Comparison of ENCODE assay signal across 3 fruit fly cellular contexts in genomic region chr2L:12093652-12094051, dm6.
TF ChIP-seq lines count a peak whose summit lies in the region.

No protein-coding gene starts in this region.

- peak; percentile 21 for TF ChIP-seq CTCF in whole organism, embryonic (GFP tag; optimal IDR thresholded peaks at IDR 0.05; lab: Kevin White, UChicago)

TF ChIP-seq in whole organism, adult, 20 proteins besides CTCF, POLR2A, EP300 and RAD21:
- no peak for TF ChIP-seq tj (GFP tag; optimal IDR thresholded peaks at IDR 0.05; lab: Kevin White, UChicago)
- TF ChIP-seq CG5204 (GFP tag; optimal IDR thresholded peaks at IDR 0.05; lab: Kevin White, UChicago) = no peak
- TF ChIP-seq Clk (GFP tag; optimal IDR thresholded peaks at IDR 0.05; lab: Kevin White, UChicago) = no peak
- TF ChIP-seq cnc (optimal IDR thresholded peaks at IDR 0.05; lab: Kevin White, UChicago) = no peak
- peak; percentile 44 for TF ChIP-seq bab1 (GFP tag; optimal IDR thresholded peaks at IDR 0.05; lab: Kevin White, UChicago)
- TF ChIP-seq pad (GFP tag; optimal IDR thresholded peaks at IDR 0.05; lab: Kevin White, UChicago) = no peak
- no peak for TF ChIP-seq CG7101 (tag; optimal IDR thresholded peaks at IDR 0.05; lab: Kevin White, UChicago)
- no peak for TF ChIP-seq kay (GFP tag; lab: Kevin White, UChicago; ENCODE audit: borderline replicate concordance)
- no peak for TF ChIP-seq CG33017 (tag; optimal IDR thresholded peaks at IDR 0.05; lab: Kevin White, UChicago)
- no peak for TF ChIP-seq CG12768 (GFP tag; optimal IDR thresholded peaks at IDR 0.05; lab: Kevin White, UChicago)
- TF ChIP-seq CG11617 (GFP tag; optimal IDR thresholded peaks at IDR 0.05; lab: Kevin White, UChicago) = no peak
- TF ChIP-seq Mnt (GFP tag; optimal IDR thresholded peaks at IDR 0.05; lab: Kevin White, UChicago) = peak; percentile 33

TF ChIP-seq in whole organism, embryonic, 481 proteins besides CTCF, POLR2A, EP300 and RAD21 (continues in another document):
- TF ChIP-seq knrl (GFP tag; IDR thresholded peaks at IDR 0.05; lab: Robert Waterston, UW; ENCODE audit: partially characterized antibody) (peak; percentile 24; the same call in 1 of the 3 replicates), CG42726 (GFP tag; IDR thresholded peaks at IDR 0.05; lab: Robert Waterston, UW; ENCODE audit: partially characterized antibody) (peak; percentile 8; the same call in 1 of the 2 replicates), gfzf (GFP tag; optimal IDR thresholded peaks at IDR 0.05; lab: Kevin White, UChicago) (peak; percentile 90), CG9797 (GFP tag; optimal IDR thresholded peaks at IDR 0.05; lab: Kevin White, UChicago) (peak; percentile 98), crp (GFP tag; optimal IDR thresholded peaks at IDR 0.05; lab: Kevin White, UChicago) (peak in 1 of 2 experiments; percentile 45), CG17359 (tag; optimal IDR thresholded peaks at IDR 0.05; lab: Kevin White, UChicago) (no peak), CG4424 (GFP tag; optimal IDR thresholded peaks at IDR 0.05; lab: Kevin White, UChicago) (no peak), CG12391 (tag; optimal IDR thresholded peaks at IDR 0.05; lab: Kevin White, UChicago) (peak; percentile 12), Mad (GFP tag; optimal IDR thresholded peaks at IDR 0.05; lab: Kevin White, UChicago) (no peak), BEAF-32 (GFP tag; optimal IDR thresholded peaks at IDR 0.05; lab: Kevin White, UChicago) (peak; percentile 38), Dref (GFP tag; IDR thresholded peaks at IDR 0.05; lab: Robert Waterston, UW) (peak; percentile 43), CG4617 (GFP tag; optimal IDR thresholded peaks at IDR 0.05; lab: Kevin White, UChicago; ENCODE audit: borderline replicate concordance) (peak; percentile 87), CG15514 (GFP tag; optimal IDR thresholded peaks at IDR 0.05; lab: Kevin White, UChicago) (peak; percentile 85), Med (GFP tag; lab: Kevin White, UChicago) (peak; percentile 53), gcm2 (GFP tag; optimal IDR thresholded peaks at IDR 0.05; lab: Kevin White, UChicago) (no peak), NFAT (GFP tag; IDR thresholded peaks at IDR 0.05; lab: Robert Waterston, UW) (no peak), phol (tag; optimal IDR thresholded peaks at IDR 0.05; lab: Kevin White, UChicago) (peak; percentile 42), HmgZ (tag; optimal IDR thresholded peaks at IDR 0.05; lab: Kevin White, UChicago) (peak; percentile 69), CG2116 (GFP tag; optimal IDR thresholded peaks at IDR 0.05; lab: Kevin White, UChicago) (peak; percentile 48), CG3995 (GFP tag; optimal IDR thresholded peaks at IDR 0.05; lab: Kevin White, UChicago) (no peak), tll (GFP tag; optimal IDR thresholded peaks at IDR 0.05; lab: Kevin White, UChicago) (peak in 1 of 2 experiments; percentile 72), nmo (GFP tag; optimal IDR thresholded peaks at IDR 0.05; lab: Kevin White, UChicago) (peak; percentile 32), Pdp1 (GFP tag; optimal IDR thresholded peaks at IDR 0.05; lab: Kevin White, UChicago) (peak in 1 of 2 experiments; percentile 89), Elba2 (GFP tag; optimal IDR thresholded peaks at IDR 0.05; lab: Kevin White, UChicago) (no peak), Sry-δ (GFP tag; optimal IDR thresholded peaks at IDR 0.05; lab: Kevin White, UChicago) (peak; percentile 24), Myb (GFP tag; optimal IDR thresholded peaks at IDR 0.05; lab: Kevin White, UChicago) (peak; percentile 99), CG8290 (GFP tag; optimal IDR thresholded peaks at IDR 0.05; lab: Kevin White, UChicago) (no peak), CG8290 (tag; optimal IDR thresholded peaks at IDR 0.05; lab: Kevin White, UChicago) (no peak), CG33213 (GFP tag; optimal IDR thresholded peaks at IDR 0.05; lab: Kevin White, UChicago) (peak; percentile 44), CG2712 (tag; optimal IDR thresholded peaks at IDR 0.05; lab: Kevin White, UChicago) (peak; percentile 48), Ets97D (GFP tag; optimal IDR thresholded peaks at IDR 0.05; lab: Kevin White, UChicago) (peak; percentile 84), ci (GFP tag; IDR thresholded peaks at IDR 0.05; lab: Robert Waterston, UW) (peak; percentile 43; the same call in 1 of the 3 replicates), pum (GFP tag; optimal IDR thresholded peaks at IDR 0.05; lab: Kevin White, UChicago) (no peak), Bgb (GFP tag; IDR thresholded peaks at IDR 0.05; lab: Robert Waterston, UW; ENCODE audit: partially characterized antibody) (peak; percentile 56), Nf-YB (GFP tag; optimal IDR thresholded peaks at IDR 0.05; lab: Kevin White, UChicago) (peak; percentile 14), Sin3A (optimal IDR thresholded peaks at IDR 0.05; lab: Kevin White, UChicago) (peak; percentile 24), CG7963 (GFP tag; IDR thresholded peaks at IDR 0.05; lab: Robert Waterston, UW; ENCODE audit: partially characterized antibody) (no peak), YL-1 (GFP tag; optimal IDR thresholded peaks at IDR 0.05; lab: Kevin White, UChicago) (peak; percentile 72)

TF ChIP-seq in whole organism, wandering third instar larva, 38 proteins besides CTCF, POLR2A, EP300 and RAD21:
- TF ChIP-seq GATAd (GFP tag; optimal IDR thresholded peaks at IDR 0.05; lab: Kevin White, UChicago) = peak; percentile 66
- TF ChIP-seq Jra (GFP tag; optimal IDR thresholded peaks at IDR 0.05; lab: Kevin White, UChicago) = no peak
- no peak for TF ChIP-seq pan (optimal IDR thresholded peaks at IDR 0.05; lab: Kevin White, UChicago)
- TF ChIP-seq tai (GFP tag; optimal IDR thresholded peaks at IDR 0.05; lab: Kevin White, UChicago) = no peak
- TF ChIP-seq Rel (GFP tag; optimal IDR thresholded peaks at IDR 0.05; lab: Kevin White, UChicago) = no peak
- TF ChIP-seq Rel (tag; optimal IDR thresholded peaks at IDR 0.05; lab: Kevin White, UChicago) = no peak
- no peak for TF ChIP-seq foxo (GFP tag; optimal IDR thresholded peaks at IDR 0.05; lab: Kevin White, UChicago)
- no peak for TF ChIP-seq woc (GFP tag; optimal IDR thresholded peaks at IDR 0.05; lab: Kevin White, UChicago)
- no peak for TF ChIP-seq Vsx2 (GFP tag; optimal IDR thresholded peaks at IDR 0.05; lab: Kevin White, UChicago; ENCODE audit: partially characterized antibody)
- peak; percentile 25 for TF ChIP-seq Dif (GFP tag; optimal IDR thresholded peaks at IDR 0.05; lab: Kevin White, UChicago; ENCODE audit: partially characterized antibody)
